Worm (Caenorhabditis elegans) whole organism, mixed stage, embryonic: ENCODE data around the gene rps-3.

Source experiments
- M03D4.4 ChIP-seq: sonication (generic microtip); optimal IDR thresholded peaks from 2 replicates; lab custom pipeline; 2017; ENCODE audit warnings: mild to moderate bottlenecking, missing genetic modification characterization, missing compliant biosample characterization
- bed-3 ChIP-seq: fragments of 200-800 bp; sonication (Bioruptor generic); optimal IDR thresholded peaks from 3 replicates; lab custom pipeline; 2018; ENCODE audit warnings: mild to moderate bottlenecking, missing genetic modification characterization, moderate library complexity, missing compliant biosample characterization
- blmp-1 ChIP-seq: fragments of 150-350 bp; optimal IDR thresholded peaks from 2 replicates; lab custom pipeline; 2014; ENCODE audit warnings: missing biosample characterization, missing genetic modification characterization
- ceh-39 ChIP-seq: fragments of 150-350 bp; optimal IDR thresholded peaks from 2 replicates; lab custom pipeline; 2014; ENCODE audit warnings: missing biosample characterization, missing genetic modification characterization
- ceh-43 ChIP-seq: fragments of 200-800 bp; sonication (Bioruptor generic); optimal IDR thresholded peaks from 2 replicates; lab custom pipeline; 2018; ENCODE audit warnings: mild to moderate bottlenecking, missing genetic modification characterization, moderate library complexity, missing compliant biosample characterization
- ceh-83 ChIP-seq: fragments of 200-800 bp; sonication (Bioruptor generic); optimal IDR thresholded peaks from 2 replicates; lab custom pipeline; 2018; ENCODE audit warnings: mild to moderate bottlenecking, missing genetic modification characterization, missing compliant biosample characterization
- cnd-1 ChIP-seq: fragments of 200-800 bp; sonication (Bioruptor generic); optimal IDR thresholded peaks from 2 replicates; lab custom pipeline; 2018; ENCODE audit warnings: mild to moderate bottlenecking, missing genetic modification characterization, missing compliant biosample characterization
- elt-3 ChIP-seq: fragments of 150-350 bp; optimal IDR thresholded peaks from 2 replicates; lab custom pipeline; 2014; ENCODE audit warnings: missing biosample characterization, missing genetic modification characterization
- flh-1 ChIP-seq: fragments of 200-800 bp; sonication (Bioruptor generic); optimal IDR thresholded peaks from 2 replicates; lab custom pipeline; 2018; ENCODE audit warnings: mild to moderate bottlenecking, missing genetic modification characterization, moderate library complexity, missing compliant biosample characterization
- hlh-1 ChIP-seq: fragments of 150-350 bp; optimal IDR thresholded peaks from 2 replicates; lab custom pipeline; 2014; ENCODE audit warnings: missing biosample characterization, missing genetic modification reagents, missing genetic modification characterization
- lin-13 ChIP-seq: fragments of 150-350 bp; optimal IDR thresholded peaks from 2 replicates; lab custom pipeline; 2014; ENCODE audit warnings: missing biosample characterization, missing genetic modification characterization
- lin-32 ChIP-seq: fragments of 200-800 bp; sonication (Bioruptor generic); optimal IDR thresholded peaks from 2 replicates; lab custom pipeline; 2018; ENCODE audit warnings: mild to moderate bottlenecking, missing genetic modification characterization, missing compliant biosample characterization
- lsy-2 ChIP-seq: fragments of 150-350 bp; optimal IDR thresholded peaks from 2 replicates; lab custom pipeline; 2014; ENCODE audit warnings: missing biosample characterization, missing genetic modification characterization
- mab-5 ChIP-seq: fragments of 150-350 bp; optimal IDR thresholded peaks from 2 replicates; lab custom pipeline; 2014; ENCODE audit warnings: missing biosample characterization, missing genetic modification characterization
- mep-1 ChIP-seq: fragments of 150-350 bp; optimal IDR thresholded peaks from 2 replicates; lab custom pipeline; 2017; ENCODE audit warnings: missing biosample characterization, missing genetic modification reagents, missing genetic modification characterization, inconsistent platforms
- nhr-12 ChIP-seq: fragments of 150-350 bp; optimal IDR thresholded peaks from 2 replicates; lab custom pipeline; 2014; ENCODE audit warnings: missing biosample characterization, missing genetic modification characterization
- nhr-237 ChIP-seq: fragments of 150-350 bp; optimal IDR thresholded peaks from 2 replicates; lab custom pipeline; 2014; ENCODE audit warnings: missing biosample characterization, missing genetic modification characterization
- nhr-28 ChIP-seq: fragments of 150-350 bp; optimal IDR thresholded peaks from 2 replicates; lab custom pipeline; 2014; ENCODE audit warnings: missing biosample characterization, missing genetic modification characterization
- nhr-76 ChIP-seq: sonication (generic microtip); optimal IDR thresholded peaks from 2 replicates; lab custom pipeline; 2017; ENCODE audit warnings: missing biosample characterization, missing genetic modification characterization
- pha-4 ChIP-seq: fragments of 150-350 bp; optimal IDR thresholded peaks from 2 replicates; lab custom pipeline; 2018; ENCODE audit warnings: missing biosample characterization, missing genetic modification reagents, missing genetic modification characterization
- sem-2 ChIP-seq: fragments of 200-800 bp; sonication (Bioruptor generic); optimal IDR thresholded peaks from 2 replicates; lab custom pipeline; 2018; ENCODE audit warnings: mild to moderate bottlenecking, missing genetic modification characterization, missing compliant biosample characterization
- sptf-1 ChIP-seq: sonication (generic microtip); optimal IDR thresholded peaks from 2 replicates; lab custom pipeline; 2017; ENCODE audit warnings: mild to moderate bottlenecking, missing genetic modification characterization, moderate library complexity, missing compliant biosample characterization
- tbx-8 ChIP-seq: fragments of 200-800 bp; sonication (Bioruptor generic); optimal IDR thresholded peaks from 2 replicates; lab custom pipeline; 2018; ENCODE audit warnings: mild to moderate bottlenecking, missing genetic modification characterization, moderate library complexity, missing compliant biosample characterization
- unc-120 ChIP-seq: sonication (generic microtip); optimal IDR thresholded peaks from 2 replicates; lab custom pipeline; 2017; ENCODE audit warnings: missing genetic modification characterization, missing compliant biosample characterization; ENCODE audit not compliant: poor library complexity, severe bottlenecking
- unc-39 ChIP-seq: fragments of 150-350 bp; optimal IDR thresholded peaks from 2 replicates; lab custom pipeline; 2014; ENCODE audit warnings: missing biosample characterization, missing genetic modification characterization
- unc-62 ChIP-seq: fragments of 150-350 bp; optimal IDR thresholded peaks from 2 replicates; lab custom pipeline; 2014; ENCODE audit warnings: missing biosample characterization, missing genetic modification reagents, missing genetic modification characterization
- zip-8 ChIP-seq: fragments of 150-350 bp; optimal IDR thresholded peaks from 2 replicates; lab custom pipeline; 2014; ENCODE audit warnings: missing biosample characterization, missing genetic modification characterization
- ztf-11 ChIP-seq: fragments of 150-350 bp; optimal IDR thresholded peaks from 2 replicates; lab custom pipeline; 2014; ENCODE audit warnings: missing biosample characterization, missing genetic modification characterization

The rps-3 gene

ce11 chrIII:6163381-6163780 is 43.2 kb upstream of the rps-3 start:
- TF ChIP-seq nhr-12 (tag; lab: Kevin White, UChicago) (no peak), unc-120 (tag; lab: Kevin White, UChicago) (no peak), cnd-1 (no peak), unc-62 (GFP tag; lab: Kevin White, UChicago) (no peak), ceh-39 (tag; lab: Kevin White, UChicago) (no peak), unc-39 (no peak)

- TF ChIP-seq lin-32 (GFP tag; lab: Kevin White, UChicago) (no peak), sptf-1 (no peak), tbx-8 (GFP tag; lab: Kevin White, UChicago) (no peak), mep-1 (tag; lab: Kevin White, UChicago) (no peak), nhr-237 (tag; lab: Kevin White, UChicago) (no peak), unc-39 (no peak), unc-120 (tag; lab: Kevin White, UChicago) (no peak), elt-3 (no peak), lin-13 (tag; lab: Kevin White, UChicago) (no peak), nhr-76 (no peak), unc-62 (GFP tag; lab: Kevin White, UChicago) (no peak)
Observed at ce11 chrIII:6164253-6164971, 42.2 kb upstream of the rps-3 start, which contains the start of gene F42A10.9. Gene F42A10.9 (plus strand): TSS chrIII:6164573.

ce11 chrIII:6165240-6165639 is 41.4 kb upstream of the rps-3 start:
- TF ChIP-seq mep-1 (tag; lab: Kevin White, UChicago) (no peak), cnd-1 (no peak), unc-62 (GFP tag; lab: Kevin White, UChicago) (no peak), pha-4 (tag; lab: Kevin White, UChicago) (no peak), nhr-28 (no peak), ceh-83 (GFP tag; lab: Kevin White, UChicago) (no peak), ceh-43 (GFP tag; lab: Kevin White, UChicago) (no peak), flh-1 (GFP tag; lab: Kevin White, UChicago) (no peak), nhr-76 (no peak), M03D4.4 (tag; lab: Kevin White, UChicago) (no peak), nhr-12 (tag; lab: Kevin White, UChicago) (no peak), elt-3 (no peak)

ce11 chrIII:6166634-6167033 is 40.0 kb upstream of the rps-3 start:
- TF ChIP-seq blmp-1 = no peak
- no peak for TF ChIP-seq mab-5 (tag; lab: Kevin White, UChicago)
- TF ChIP-seq hlh-1 (tag; lab: Kevin White, UChicago) = no peak
- no peak for TF ChIP-seq pha-4 (tag; lab: Kevin White, UChicago)
- no peak for TF ChIP-seq bed-3
- no peak for TF ChIP-seq nhr-28
- no peak for TF ChIP-seq zip-8
- no peak for TF ChIP-seq lsy-2 (tag; lab: Kevin White, UChicago)
- no peak for TF ChIP-seq nhr-12 (tag; lab: Kevin White, UChicago)
- TF ChIP-seq ceh-43 (GFP tag; lab: Kevin White, UChicago) = no peak
- TF ChIP-seq ceh-83 (GFP tag; lab: Kevin White, UChicago) = no peak
- no peak for TF ChIP-seq tbx-8 (GFP tag; lab: Kevin White, UChicago)
- no peak for TF ChIP-seq ztf-11 (tag; lab: Kevin White, UChicago)
- TF ChIP-seq flh-1 (GFP tag; lab: Kevin White, UChicago) = no peak
- no peak for TF ChIP-seq unc-62 (GFP tag; lab: Kevin White, UChicago)
- TF ChIP-seq unc-39 = no peak
- no peak for TF ChIP-seq sem-2 (GFP tag; lab: Kevin White, UChicago)
- TF ChIP-seq, all 35 proteins: peak for 0

- no peak for TF ChIP-seq M03D4.4 (tag; lab: Kevin White, UChicago)
- TF ChIP-seq blmp-1 = no peak
- TF ChIP-seq pha-4 (tag; lab: Kevin White, UChicago) = no peak
- TF ChIP-seq nhr-12 (tag; lab: Kevin White, UChicago) = no peak
- no peak for TF ChIP-seq hlh-1 (tag; lab: Kevin White, UChicago)
- TF ChIP-seq nhr-76 = no peak
Observed at ce11 chrIII:6168497-6169227, 37.9 kb upstream of the rps-3 start, which contains the start of gene efk-1. Gene efk-1 (minus strand): TSS chrIII:6168547.
